Worm (Caenorhabditis elegans) whole organism, L2 larva: ENCODE measurements around the gene F17C11.13.

Source experiments
- C34F6.9 ChIP-seq: fragments of 150-350 bp; optimal IDR thresholded peaks from 2 replicates; lab custom pipeline; 2014; ENCODE audit warnings: missing biosample characterization, missing genetic modification characterization
- Y55F3AM.14 ChIP-seq: fragments of 200-800 bp; sonication (Bioruptor generic); optimal IDR thresholded peaks from 2 replicates; lab custom pipeline; 2018; ENCODE audit warnings: mild to moderate bottlenecking, missing genetic modification characterization, missing compliant biosample characterization
- ZK546.5 ChIP-seq: sonication (generic microtip); optimal IDR thresholded peaks from 2 replicates; lab custom pipeline; 2017; ENCODE audit warnings: missing biosample characterization, missing genetic modification characterization
- alr-1 ChIP-seq: fragments of 150-350 bp; optimal IDR thresholded peaks from 2 replicates; lab custom pipeline; 2014; ENCODE audit warnings: missing biosample characterization, missing genetic modification characterization
- ama-1 ChIP-seq: fragments of 150-350 bp; optimal IDR thresholded peaks from 2 replicates; lab custom pipeline; 2018; ENCODE audit warnings: inconsistent platforms
- blmp-1 ChIP-seq: sonication (generic microtip); optimal IDR thresholded peaks from 2 replicates; lab custom pipeline; 2017; ENCODE audit warnings: missing genetic modification characterization, mild to moderate bottlenecking, missing compliant biosample characterization, antibody characterized with exemption, moderate library complexity; ENCODE audit not compliant: insufficient read depth
- ceh-82 ChIP-seq: fragments of 150-350 bp; optimal IDR thresholded peaks from 2 replicates; lab custom pipeline; 2014; ENCODE audit warnings: missing biosample characterization, missing genetic modification characterization
- crh-2 ChIP-seq: sonication (generic microtip); optimal IDR thresholded peaks from 2 replicates; lab custom pipeline; 2017; ENCODE audit warnings: missing biosample characterization, missing genetic modification characterization
- elt-1 ChIP-seq: fragments of 150-350 bp; optimal IDR thresholded peaks from 2 replicates; lab custom pipeline; 2014; ENCODE audit warnings: missing biosample characterization, missing genetic modification characterization
- elt-3 ChIP-seq: sonication (generic microtip); optimal IDR thresholded peaks from 2 replicates; lab custom pipeline; 2017; ENCODE audit warnings: missing biosample characterization, missing genetic modification characterization
- fos-1 ChIP-seq: fragments of 150-350 bp; optimal IDR thresholded peaks from 2 replicates; lab custom pipeline; 2014; ENCODE audit warnings: missing biosample characterization, missing genetic modification characterization
- gmeb-1 ChIP-seq: fragments of 150-350 bp; optimal IDR thresholded peaks from 2 replicates; lab custom pipeline; 2014; ENCODE audit warnings: missing biosample characterization, missing genetic modification characterization
- lin-13 ChIP-seq: fragments of 150-350 bp; optimal IDR thresholded peaks from 2 replicates; lab custom pipeline; 2014; ENCODE audit warnings: missing biosample characterization, missing genetic modification reagents, missing genetic modification characterization
- lin-39 ChIP-seq: fragments of 150-350 bp; optimal IDR thresholded peaks from 2 replicates; lab custom pipeline; 2014; ENCODE audit warnings: missing biosample characterization, missing genetic modification reagents, missing genetic modification characterization
- lsy-2 ChIP-seq, 2 experiments: fragments of 150-350 bp in 1 of 2; sonication (generic microtip) in 1 of 2; optimal IDR thresholded peaks; 2 replicates each; lab custom pipeline; 2014 to 2017; ENCODE audit warnings: missing biosample characterization in 2 of 2, missing genetic modification characterization in 2 of 2
- nhr-11 ChIP-seq: fragments of 150-350 bp; optimal IDR thresholded peaks from 2 replicates; lab custom pipeline; 2014; ENCODE audit warnings: missing biosample characterization, missing genetic modification characterization
- nhr-12 ChIP-seq: fragments of 150-350 bp; optimal IDR thresholded peaks from 2 replicates; lab custom pipeline; 2014; ENCODE audit warnings: missing biosample characterization, missing genetic modification characterization
- nhr-129 ChIP-seq: fragments of 150-350 bp; optimal IDR thresholded peaks from 2 replicates; lab custom pipeline; 2014; ENCODE audit warnings: missing biosample characterization, missing genetic modification characterization
- nhr-23 ChIP-seq: fragments of 150-350 bp; optimal IDR thresholded peaks from 2 replicates; lab custom pipeline; 2014; ENCODE audit warnings: missing biosample characterization, missing genetic modification reagents, missing genetic modification characterization
- nhr-237 ChIP-seq: fragments of 150-350 bp; optimal IDR thresholded peaks from 2 replicates; lab custom pipeline; 2014; ENCODE audit warnings: missing biosample characterization, missing genetic modification characterization
- nhr-25 ChIP-seq: fragments of 150-350 bp; sonication (generic microtip); optimal IDR thresholded peaks from 3 replicates; lab custom pipeline; 2014; ENCODE audit warnings: missing biosample characterization, missing genetic modification characterization
- nhr-6 ChIP-seq: fragments of 150-350 bp; optimal IDR thresholded peaks from 2 replicates; lab custom pipeline; 2014; ENCODE audit warnings: missing biosample characterization, missing genetic modification characterization
- nhr-77 ChIP-seq: fragments of 150-350 bp; optimal IDR thresholded peaks from 2 replicates; lab custom pipeline; 2014; ENCODE audit warnings: missing biosample characterization, missing genetic modification characterization
- sem-4 ChIP-seq: fragments of 150-350 bp; optimal IDR thresholded peaks from 2 replicates; lab custom pipeline; 2014; ENCODE audit warnings: missing biosample characterization, missing genetic modification reagents, missing genetic modification characterization
- skn-1 ChIP-seq: sonication (generic microtip); optimal IDR thresholded peaks from 2 replicates; lab custom pipeline; 2017; ENCODE audit warnings: missing biosample characterization, missing genetic modification characterization
- sma-3 ChIP-seq: sonication (generic microtip); optimal IDR thresholded peaks from 2 replicates; lab custom pipeline; 2016; ENCODE audit warnings: missing genetic modification reagents, missing genetic modification characterization, missing compliant biosample characterization
- sma-9 ChIP-seq, 2 experiments: fragments of 150-350 bp in 1 of 2; sonication (generic microtip) in 1 of 2; optimal IDR thresholded peaks; 2 replicates each; lab custom pipeline; 2014 to 2016; ENCODE audit warnings: missing genetic modification characterization in 2 of 2, mild to moderate bottlenecking in 1 of 2, missing biosample characterization in 1 of 2, missing compliant biosample characterization in 1 of 2, missing genetic modification reagents in 1 of 2, moderate library complexity in 1 of 2
- snpc-4 ChIP-seq: fragments of 150-350 bp; optimal IDR thresholded peaks from 2 replicates; lab custom pipeline; 2014; ENCODE audit warnings: missing biosample characterization, missing genetic modification characterization
- unc-39 ChIP-seq: fragments of 150-350 bp; optimal IDR thresholded peaks from 2 replicates; lab custom pipeline; 2014; ENCODE audit warnings: missing biosample characterization, missing genetic modification characterization
- unc-62 ChIP-seq: fragments of 150-350 bp; optimal IDR thresholded peaks from 2 replicates; lab custom pipeline; 2014; ENCODE audit warnings: missing biosample characterization, missing genetic modification reagents, missing genetic modification characterization
- zag-1 ChIP-seq: fragments of 150-350 bp; optimal IDR thresholded peaks from 2 replicates; lab custom pipeline; 2014; ENCODE audit warnings: missing biosample characterization, missing genetic modification characterization
- ztf-11 ChIP-seq: sonication (generic microtip); optimal IDR thresholded peaks from 2 replicates; lab custom pipeline; 2017; ENCODE audit warnings: missing biosample characterization, missing genetic modification characterization
- ztf-4 ChIP-seq: fragments of 150-350 bp; optimal IDR thresholded peaks from 2 replicates; lab custom pipeline; 2014; ENCODE audit warnings: missing biosample characterization, missing genetic modification characterization

The F17C11.13 gene

DNA sequence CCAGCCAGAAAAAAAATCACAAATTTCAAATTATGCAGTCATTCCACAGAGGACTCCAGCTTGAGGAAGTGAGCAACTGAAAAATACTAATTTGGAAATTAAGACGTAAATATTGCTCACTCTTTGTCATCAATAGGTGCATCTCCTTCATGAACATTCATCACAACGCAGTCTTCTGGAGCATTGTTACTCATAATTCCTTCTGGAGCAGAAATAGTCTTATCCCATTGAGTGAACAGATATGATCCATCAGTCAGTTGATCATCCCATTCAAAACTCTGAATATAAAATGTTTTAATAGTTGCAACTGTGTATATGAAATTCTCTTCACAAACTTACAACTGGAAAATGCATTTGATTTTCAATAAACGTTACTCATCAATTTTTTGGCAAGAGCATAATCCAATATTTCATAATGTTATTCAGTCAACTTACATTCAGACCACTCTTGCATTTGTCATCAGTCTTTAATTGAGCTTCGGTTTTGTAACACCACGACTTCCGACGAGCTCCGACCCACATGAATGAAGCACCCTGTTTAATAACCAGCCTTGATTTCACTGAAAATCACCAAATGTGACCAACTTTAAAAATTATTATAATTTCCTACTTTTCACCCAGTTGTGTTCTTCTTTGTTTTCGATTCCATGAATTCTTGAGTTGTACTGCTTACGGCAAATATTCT lies 2.1 kb upstream of the F17C11.13 start:
- TF ChIP-seq sma-9 (GFP tag; optimal IDR thresholded peaks at IDR 0.05; lab: Kevin White, UChicago), result peak; percentile 20
- TF ChIP-seq sma-9 (tag; optimal IDR thresholded peaks at IDR 0.05; lab: Kevin White, UChicago), result no peak
- TF ChIP-seq lin-39 (tag; lab: Kevin White, UChicago), result no peak
- TF ChIP-seq ztf-4 (tag; lab: Kevin White, UChicago), result peak; percentile 60
- peak; percentile 25 for TF ChIP-seq lin-13
- TF ChIP-seq nhr-6, result peak; percentile 32
- no peak for TF ChIP-seq unc-39
- peak; percentile 21 for TF ChIP-seq Y55F3AM.14 (GFP tag; lab: Kevin White, UChicago)
- TF ChIP-seq ama-1, result peak; percentile 74
- peak in 1 of 2 experiments; percentile 40 for TF ChIP-seq lsy-2 (tag; optimal IDR thresholded peaks at IDR 0.05; lab: Kevin White, UChicago)
- no peak for TF ChIP-seq nhr-23 (tag; lab: Kevin White, UChicago)
- peak; percentile 29 for TF ChIP-seq nhr-25 (tag; lab: Kevin White, UChicago)
- peak; percentile 9 for TF ChIP-seq blmp-1 (tag; lab: Kevin White, UChicago)

- TF ChIP-seq sma-3 (GFP tag; lab: Kevin White, UChicago) (no peak), ztf-11 (tag; lab: Kevin White, UChicago) (no peak), elt-3 (no peak)
Observed at ce11 chrV:10954334-10954733, 1.4 kb upstream of the F17C11.13 start, which contains the start of gene clec-221. Gene clec-221 (minus strand): TSS chrV:10954434.

DNA sequence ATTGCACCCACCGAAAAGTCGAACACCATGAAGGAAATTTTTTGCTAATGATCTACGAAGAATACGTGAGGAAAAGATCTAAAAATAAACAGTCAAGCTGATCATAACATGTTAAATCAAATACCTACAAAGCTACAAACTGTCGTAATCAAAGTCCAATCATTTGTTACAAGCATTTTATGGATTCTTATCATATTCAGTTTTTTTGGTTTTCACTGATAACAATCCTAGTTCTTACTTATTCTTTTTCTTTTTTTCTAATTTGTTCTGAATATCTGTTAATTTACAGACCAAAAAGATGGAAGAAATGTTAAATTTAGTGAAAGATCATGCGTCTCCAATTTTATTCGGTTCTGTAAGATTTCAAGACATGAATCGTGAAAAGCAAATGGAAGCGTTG lies 891 bp upstream of the F17C11.13 start, which contains the start of gene F17C11.6:
F17C11.6 (plus strand) TSS at position 290 of the 400 bp plus-strand sequence.
- TF ChIP-seq sem-4 (no peak), snpc-4 (no peak), fos-1 (tag; lab: Kevin White, UChicago) (peak; percentile 2)
- TF ChIP-seq, all 48 proteins: peak for 1

ce11 chrV:10958322-10958900 lies 2.7 kb downstream of the F17C11.13 start, which contains the start of gene pigt-1:
Gene pigt-1 (minus strand): TSS chrV:10958821.
- TF ChIP-seq snpc-4 (no peak), Y55F3AM.14 (GFP tag; lab: Kevin White, UChicago) (peak; percentile 17), lsy-2 (tag; optimal IDR thresholded peaks at IDR 0.05; lab: Kevin White, UChicago) (peak in 1 of 2 experiments; percentile 29), lin-13 (peak; percentile 14), nhr-77 (tag; lab: Kevin White, UChicago) (no peak), skn-1 (no peak), gmeb-1 (tag; lab: Kevin White, UChicago) (no peak), crh-2 (tag; lab: Kevin White, UChicago) (peak; percentile 10), ZK546.5 (tag; lab: Kevin White, UChicago) (no peak), nhr-6 (no peak), blmp-1 (tag; lab: Kevin White, UChicago) (no peak), sma-9 (GFP tag; optimal IDR thresholded peaks at IDR 0.05; lab: Kevin White, UChicago) (peak; percentile 51), sma-9 (tag; optimal IDR thresholded peaks at IDR 0.05; lab: Kevin White, UChicago) (no peak)

DNA sequence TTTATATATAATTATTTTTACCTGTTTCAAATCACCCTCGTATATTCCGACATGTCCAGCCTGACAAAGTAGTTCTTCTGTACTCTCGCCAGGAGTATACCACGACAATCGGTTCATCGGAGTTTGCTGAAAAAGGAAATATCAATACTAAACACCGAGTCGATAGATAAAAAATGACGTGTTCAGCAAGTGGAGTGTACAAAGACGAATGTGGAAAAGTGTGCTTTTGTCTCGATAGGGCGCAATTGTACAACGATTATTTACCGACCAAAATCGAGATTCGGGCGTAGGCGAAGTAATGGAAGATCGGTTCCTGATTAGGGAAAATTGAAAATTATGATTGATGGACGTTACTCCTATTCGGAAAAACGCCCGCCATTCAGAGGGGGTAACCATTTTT lies 4.8 kb downstream of the F17C11.13 start, which contains the start of gene vps-36:
vps-36 (minus strand) TSS at position 126 of the 400 bp plus-strand sequence.
- TF ChIP-seq nhr-237 (no peak), unc-62 (GFP tag; lab: Kevin White, UChicago) (no peak), nhr-12 (tag; lab: Kevin White, UChicago) (no peak), nhr-23 (tag; lab: Kevin White, UChicago) (no peak), snpc-4 (no peak), sma-9 (GFP tag; optimal IDR thresholded peaks at IDR 0.05; lab: Kevin White, UChicago) (peak; percentile 42), sma-9 (tag; optimal IDR thresholded peaks at IDR 0.05; lab: Kevin White, UChicago) (no peak), C34F6.9 (tag; lab: Kevin White, UChicago) (no peak), elt-3 (no peak), elt-1 (tag; lab: Kevin White, UChicago) (no peak), crh-2 (tag; lab: Kevin White, UChicago) (peak; percentile 27), ama-1 (no peak), alr-1 (tag; lab: Kevin White, UChicago) (no peak), fos-1 (tag; lab: Kevin White, UChicago) (peak; percentile 68), sem-4 (no peak), zag-1 (tag; lab: Kevin White, UChicago) (no peak), lin-39 (tag; lab: Kevin White, UChicago) (no peak), nhr-129 (tag; lab: Kevin White, UChicago) (peak; percentile 18), ceh-82 (tag; lab: Kevin White, UChicago) (no peak), nhr-77 (tag; lab: Kevin White, UChicago) (no peak), nhr-11 (tag; lab: Kevin White, UChicago) (no peak)
